Fruit fly (Drosophila melanogaster): ENCODE results near the gene CG12885.

CG12885 gene

dm6 chr3R:27553921-27554320 lies 33.3 kb downstream of the CG12885 start (continued):
- TF ChIP-seq CG18599 (GFP tag; optimal IDR thresholded peaks at IDR 0.05) (peak; percentile 52), Lhr (GFP tag; optimal IDR thresholded peaks at IDR 0.05) (no peak), ssp (GFP tag; IDR thresholded peaks at IDR 0.05) (peak; percentile 47), D (optimal IDR thresholded peaks at IDR 0.05) (no peak), D (GFP tag; optimal IDR thresholded peaks at IDR 0.05) (peak; percentile 27), MTF-1 (GFP tag; optimal IDR thresholded peaks at IDR 0.05; ENCODE audit: borderline replicate concordance) (no peak), Awh (GFP tag; IDR thresholded peaks at IDR 0.05) (0 out of 2 replicates have a peak, but pooled peaks have one; percentile 45), sens-2 (GFP tag; IDR thresholded peaks at IDR 0.05) (no peak), ci (GFP tag; IDR thresholded peaks at IDR 0.05) (peak; percentile 82), CG15514 (GFP tag; optimal IDR thresholded peaks at IDR 0.05) (no peak), tap (tag; optimal IDR thresholded peaks at IDR 0.05) (peak; percentile 39), dmrt11E (tag; optimal IDR thresholded peaks at IDR 0.05) (peak; percentile 49), Neu2 (GFP tag; optimal IDR thresholded peaks at IDR 0.05; ENCODE audit: borderline replicate concordance) (no peak), tin (GFP tag; optimal IDR thresholded peaks at IDR 0.05) (peak; percentile 40), Pdp1 (GFP tag; optimal IDR thresholded peaks at IDR 0.05) (peak; percentile 5 to 49), Jarid2 (GFP tag; optimal IDR thresholded peaks at IDR 0.05) (no peak), bsh (GFP tag; optimal IDR thresholded peaks at IDR 0.05) (peak; percentile 15 to 57), Camta (GFP tag; optimal IDR thresholded peaks at IDR 0.05) (peak; percentile 16), CG9609 (GFP tag; optimal IDR thresholded peaks at IDR 0.05) (peak; percentile 6), Xbp1 (GFP tag; optimal IDR thresholded peaks at IDR 0.05) (peak; percentile 59), gsb-n (tag; optimal IDR thresholded peaks at IDR 0.05) (peak; percentile 29), pzg (GFP tag; optimal IDR thresholded peaks at IDR 0.05) (no peak), CG30403 (GFP tag; optimal IDR thresholded peaks at IDR 0.05) (peak; percentile 58), Ada2b (GFP tag; IDR thresholded peaks at IDR 0.05) (peak; percentile 32; the same call in 1 of the 2 replicates), Sox102F (GFP tag; optimal IDR thresholded peaks at IDR 0.05) (peak; percentile 83), CG8944 (GFP tag; optimal IDR thresholded peaks at IDR 0.05) (no peak), CG13424 (tag; optimal IDR thresholded peaks at IDR 0.05) (peak; percentile 52), bcd (GFP tag; optimal IDR thresholded peaks at IDR 0.05) (peak; percentile 15), ems (GFP tag; optimal IDR thresholded peaks at IDR 0.05) (peak; percentile 2), peb (GFP tag; IDR thresholded peaks at IDR 0.05) (no peak), row (GFP tag; IDR thresholded peaks at IDR 0.05) (peak; percentile 66), trh (GFP tag; optimal IDR thresholded peaks at IDR 0.05) (no peak), Drgx (GFP tag; IDR thresholded peaks at IDR 0.05) (peak; percentile 91), CG31365 (tag; optimal IDR thresholded peaks at IDR 0.05) (no peak), zfh1 (GFP tag; IDR thresholded peaks at IDR 0.05) (peak; percentile 68; the same call in 2 of the 3 replicates), chm (GFP tag; IDR thresholded peaks at IDR 0.05) (0 out of 2 replicates have a peak, but pooled peaks have one; percentile 21), CG6272 (GFP tag; IDR thresholded peaks at IDR 0.05) (no peak), CG34224 (GFP tag; IDR thresholded peaks at IDR 0.05; ENCODE audit: partially characterized antibody) (no peak), CG12942 (GFP tag; optimal IDR thresholded peaks at IDR 0.05) (peak; percentile 16), CG12659 (GFP tag; optimal IDR thresholded peaks at IDR 0.05) (peak; percentile 1), HLH3B (GFP tag; IDR thresholded peaks at IDR 0.05) (peak; percentile 59), vnd (GFP tag; IDR thresholded peaks at IDR 0.05; ENCODE audit: partially characterized antibody) (no peak), CG1603 (tag; optimal IDR thresholded peaks at IDR 0.05) (no peak), CG14441 (GFP tag; IDR thresholded peaks at IDR 0.05) (peak; percentile 56), unpg (GFP tag; optimal IDR thresholded peaks at IDR 0.05) (peak; percentile 65), jing (GFP tag; optimal IDR thresholded peaks at IDR 0.05) (peak; percentile 18), corto (GFP tag; optimal IDR thresholded peaks at IDR 0.05) (peak; percentile 3), so (GFP tag; IDR thresholded peaks at IDR 0.05) (peak; percentile 63; the same call in 1 of the 3 replicates), az2 (GFP tag; optimal IDR thresholded peaks at IDR 0.05) (peak; percentile 38), Rx (GFP tag; IDR thresholded peaks at IDR 0.05) (peak; percentile 60)
